Fruit fly (Drosophila melanogaster) whole organism, embryonic: Measurements from ENCODE around the gene CG34307.

ENCODE experiments used
- Adf1 ChIP-seq: fragments of 200-800 bp; sonication (Bioruptor generic); IDR thresholded peaks from 2 replicates; pipeline ENCODE4 v1.3.6; 2022; ENCODE audit warnings: missing biosample characterization, missing genetic modification characterization
- B-H1 ChIP-seq: fragments of 200-800 bp; sonication (Bioruptor generic); IDR thresholded peaks from 3 replicates; pipeline ENCODE4 v1.3.6; 2022; ENCODE audit warnings: missing biosample characterization, missing genetic modification characterization
- Bgb ChIP-seq: fragments of 200-800 bp; sonication (Bioruptor generic); IDR thresholded peaks from 2 replicates; pipeline ENCODE4 v1.3.6; 2022; ENCODE audit warnings: missing biosample characterization, missing genetic modification characterization; ENCODE audit not compliant: partially characterized antibody
- Blimp-1 ChIP-seq: fragments of 200-800 bp; sonication (Bioruptor generic); optimal IDR thresholded peaks from 3 replicates; lab custom pipeline; 2018; ENCODE audit warnings: missing biosample characterization, missing genetic modification characterization, mild to moderate bottlenecking, moderate library complexity, missing genetic modification reagents
- CG10321 ChIP-seq: fragments of 200-800 bp; sonication (Bioruptor generic); IDR thresholded peaks from 2 replicates; pipeline ENCODE4 v1.3.6; 2022; ENCODE audit warnings: missing biosample characterization, missing genetic modification characterization
- CG10462 ChIP-seq: fragments of 200-800 bp; sonication (Bioruptor generic); optimal IDR thresholded peaks from 2 replicates; lab custom pipeline; 2016; ENCODE audit warnings: missing biosample characterization, missing genetic modification characterization
- CG12299 ChIP-seq: fragments of 200-800 bp; sonication (Bioruptor generic); optimal IDR thresholded peaks from 2 replicates; lab custom pipeline; 2018; ENCODE audit warnings: missing biosample characterization, mild to moderate bottlenecking, missing genetic modification characterization
- CG12659 ChIP-seq: fragments of 200-800 bp; sonication (Bioruptor generic); optimal IDR thresholded peaks from 3 replicates; lab custom pipeline; 2017; ENCODE audit warnings: mild to moderate bottlenecking, missing biosample characterization, missing genetic modification reagents, missing genetic modification characterization
- CG13123 ChIP-seq: fragments of 200-800 bp; sonication (Bioruptor generic); optimal IDR thresholded peaks from 2 replicates; lab custom pipeline; 2016; ENCODE audit warnings: missing biosample characterization, missing genetic modification characterization
- CG13424 ChIP-seq: fragments of 200-800 bp; sonication (Bioruptor generic); optimal IDR thresholded peaks from 2 replicates; lab custom pipeline; 2019; ENCODE audit warnings: missing biosample characterization, mild to moderate bottlenecking, missing genetic modification characterization, moderate library complexity
- CG1529 ChIP-seq: fragments of 200-800 bp; sonication (Bioruptor generic); optimal IDR thresholded peaks from 3 replicates; lab custom pipeline; 2018; ENCODE audit warnings: missing biosample characterization, missing genetic modification characterization
- CG15696 ChIP-seq: fragments of 200-800 bp; sonication (Bioruptor generic); optimal IDR thresholded peaks from 2 replicates; lab custom pipeline; 2019; ENCODE audit warnings: missing biosample characterization, mild to moderate bottlenecking, missing genetic modification characterization, moderate library complexity
- CG1602 ChIP-seq: fragments of 200-800 bp; sonication (Bioruptor generic); optimal IDR thresholded peaks from 3 replicates; lab custom pipeline; 2016; ENCODE audit warnings: missing biosample characterization, missing genetic modification characterization
- CG1603 ChIP-seq: fragments of 200-800 bp; sonication (Bioruptor generic); optimal IDR thresholded peaks from 2 replicates; lab custom pipeline; 2019; ENCODE audit warnings: missing biosample characterization, mild to moderate bottlenecking, missing genetic modification characterization, moderate library complexity
- CG1647 ChIP-seq: fragments of 200-800 bp; sonication (Bioruptor generic); optimal IDR thresholded peaks from 3 replicates; lab custom pipeline; 2016; ENCODE audit warnings: missing biosample characterization, missing genetic modification characterization
- CG16815 ChIP-seq: fragments of 200-800 bp; sonication (Bioruptor generic); optimal IDR thresholded peaks from 3 replicates; lab custom pipeline; 2017; ENCODE audit warnings: missing biosample characterization, mild to moderate bottlenecking, missing genetic modification characterization
- CG2875 ChIP-seq: fragments of 200-800 bp; sonication (Bioruptor generic); optimal IDR thresholded peaks from 2 replicates; lab custom pipeline; 2017; ENCODE audit warnings: missing biosample characterization, mild to moderate bottlenecking, missing genetic modification characterization, missing genetic modification reagents
- CG4360 ChIP-seq: fragments of 200-800 bp; sonication (Bioruptor generic); IDR thresholded peaks from 2 replicates; pipeline ENCODE4 v1.3.6; 2022; ENCODE audit warnings: missing biosample characterization, missing genetic modification characterization
- CG4730 ChIP-seq: fragments of 200-800 bp; sonication (Bioruptor generic); IDR thresholded peaks from 2 replicates; pipeline ENCODE4 v1.3.6; 2022; ENCODE audit warnings: missing biosample characterization, missing genetic modification characterization
- CG5953 ChIP-seq: fragments of 200-800 bp; sonication (Bioruptor generic); IDR thresholded peaks from 2 replicates; pipeline ENCODE4 v1.3.6; 2022; ENCODE audit warnings: missing biosample characterization, missing genetic modification characterization
- CG6272 ChIP-seq: fragments of 200-800 bp; sonication (Bioruptor generic); IDR thresholded peaks from 2 replicates; pipeline ENCODE4 v1.3.6; 2022; ENCODE audit warnings: missing biosample characterization, missing genetic modification characterization
- CG7745 ChIP-seq: fragments of 200-800 bp; sonication (Bioruptor generic); optimal IDR thresholded peaks from 2 replicates; lab custom pipeline; 2018; ENCODE audit warnings: missing biosample characterization, mild to moderate bottlenecking, missing genetic modification characterization, moderate library complexity
- CG7963 ChIP-seq: fragments of 200-800 bp; sonication (Bioruptor generic); IDR thresholded peaks from 3 replicates; pipeline ENCODE4 v1.3.6; 2022; ENCODE audit warnings: missing biosample characterization, missing genetic modification characterization; ENCODE audit not compliant: partially characterized antibody
- CG8944 ChIP-seq: fragments of 200-800 bp; sonication (Bioruptor generic); optimal IDR thresholded peaks from 3 replicates; lab custom pipeline; 2016; ENCODE audit warnings: missing biosample characterization, missing genetic modification characterization
- CG9437 ChIP-seq: fragments of 200-800 bp; sonication (Bioruptor generic); optimal IDR thresholded peaks from 2 replicates; lab custom pipeline; 2018; ENCODE audit warnings: missing biosample characterization, mild to moderate bottlenecking, missing genetic modification characterization
- Doc2 ChIP-seq: fragments of 200-800 bp; sonication (Bioruptor generic); IDR thresholded peaks from 2 replicates; pipeline ENCODE4 v1.3.6; 2022; ENCODE audit warnings: missing biosample characterization, missing genetic modification characterization
- Dp ChIP-seq: fragments of 200-800 bp; sonication (Bioruptor generic); optimal IDR thresholded peaks from 2 replicates; lab custom pipeline; 2018; ENCODE audit warnings: missing biosample characterization, mild to moderate bottlenecking, missing genetic modification characterization, moderate library complexity
- E2f2 ChIP-seq: fragments of 200-800 bp; sonication (Bioruptor generic); IDR thresholded peaks from 2 replicates; pipeline ENCODE4 v1.3.6; 2022; ENCODE audit warnings: missing biosample characterization, missing genetic modification characterization
- Elba2 ChIP-seq: fragments of 200-800 bp; sonication (Bioruptor generic); optimal IDR thresholded peaks from 3 replicates; lab custom pipeline; 2016; ENCODE audit warnings: missing biosample characterization, missing genetic modification characterization
- H2.0 ChIP-seq: fragments of 200-800 bp; sonication (Bioruptor generic); IDR thresholded peaks from 2 replicates; pipeline ENCODE4 v1.3.6; 2022; ENCODE audit warnings: missing biosample characterization, missing genetic modification characterization
- Med ChIP-seq: fragments of 200-800 bp; sonication (Bioruptor generic); peaks from one replicate; lab custom pipeline; 2016; ENCODE audit warnings: missing biosample characterization, missing genetic modification characterization, mild to moderate bottlenecking, inconsistent platforms, moderate library complexity
- Mrtf ChIP-seq: fragments of 200-800 bp; sonication (Bioruptor generic); IDR thresholded peaks from 3 replicates; pipeline ENCODE4 v1.3.6; 2022; ENCODE audit warnings: missing biosample characterization, missing genetic modification characterization
- NC2β ChIP-seq: fragments of 200-800 bp; sonication (Bioruptor generic); optimal IDR thresholded peaks from 2 replicates; lab custom pipeline; 2016; ENCODE audit warnings: missing biosample characterization, missing genetic modification characterization
- NK7.1 ChIP-seq: fragments of 200-800 bp; sonication (Bioruptor generic); optimal IDR thresholded peaks from 3 replicates; lab custom pipeline; 2016; ENCODE audit warnings: missing biosample characterization, missing genetic modification characterization
- Nf-YA ChIP-seq: fragments of 200-800 bp; sonication (Bioruptor generic); IDR thresholded peaks from 2 replicates; pipeline ENCODE4 v1.3.6; 2022; ENCODE audit warnings: missing biosample characterization, missing genetic modification characterization
- Oli ChIP-seq: fragments of 200-800 bp; sonication (Bioruptor generic); optimal IDR thresholded peaks from 2 replicates; lab custom pipeline; 2018; ENCODE audit warnings: missing biosample characterization, mild to moderate bottlenecking, missing genetic modification characterization, moderate library complexity
- Six4 ChIP-seq: fragments of 200-800 bp; sonication (Bioruptor generic); optimal IDR thresholded peaks from 2 replicates; lab custom pipeline; 2016; ENCODE audit warnings: missing biosample characterization, missing genetic modification characterization
- ara ChIP-seq: fragments of 200-800 bp; sonication (Bioruptor generic); IDR thresholded peaks from 2 replicates; pipeline ENCODE4 v1.3.6; 2022; ENCODE audit warnings: missing biosample characterization, missing genetic modification characterization
- btn ChIP-seq: fragments of 200-800 bp; sonication (Bioruptor generic); optimal IDR thresholded peaks from 2 replicates; lab custom pipeline; 2016; ENCODE audit warnings: missing biosample characterization, missing genetic modification characterization
- chinmo ChIP-seq: fragments of 200-800 bp; sonication (Bioruptor generic); IDR thresholded peaks from 4 replicates; pipeline ENCODE4 v1.3.6; 2022; ENCODE audit warnings: missing biosample characterization, missing genetic modification characterization; ENCODE audit not compliant: partially characterized antibody
- chn ChIP-seq: fragments of 200-800 bp; sonication (Bioruptor generic); optimal IDR thresholded peaks from 2 replicates; lab custom pipeline; 2016; ENCODE audit warnings: missing biosample characterization, missing genetic modification characterization
- crol ChIP-seq: fragments of 200-800 bp; sonication (Bioruptor generic); IDR thresholded peaks from 2 replicates; pipeline ENCODE4 v1.3.6; 2022; ENCODE audit warnings: missing biosample characterization, missing genetic modification characterization
- gro ChIP-seq: fragments of 200-800 bp; sonication (Bioruptor generic); optimal IDR thresholded peaks from 2 replicates; lab custom pipeline; 2016; ENCODE audit warnings: missing biosample characterization, missing genetic modification characterization
- hbn ChIP-seq: fragments of 200-800 bp; sonication (Bioruptor generic); IDR thresholded peaks from 2 replicates; pipeline ENCODE4 v1.3.6; 2022; ENCODE audit warnings: missing biosample characterization, missing genetic modification characterization; ENCODE audit not compliant: partially characterized antibody
- ken ChIP-seq: fragments of 200-800 bp; sonication (Bioruptor generic); IDR thresholded peaks from 3 replicates; pipeline ENCODE4 v1.3.6; 2022; ENCODE audit warnings: missing biosample characterization, missing genetic modification characterization
- pum ChIP-seq: fragments of 200-800 bp; sonication (Bioruptor generic); optimal IDR thresholded peaks from 2 replicates; lab custom pipeline; 2016; ENCODE audit warnings: missing biosample characterization, missing genetic modification characterization
- shn ChIP-seq: fragments of 200-800 bp; sonication (Bioruptor generic); optimal IDR thresholded peaks from 3 replicates; lab custom pipeline; 2016; ENCODE audit warnings: missing biosample characterization, missing genetic modification characterization
- sisA ChIP-seq: fragments of 200-800 bp; sonication (Bioruptor generic); IDR thresholded peaks from 2 replicates; pipeline ENCODE4 v1.3.6; 2022; ENCODE audit warnings: missing biosample characterization, missing genetic modification characterization
- sqz ChIP-seq: fragments of 200-800 bp; sonication (Bioruptor generic); optimal IDR thresholded peaks from 3 replicates; lab custom pipeline; 2018; ENCODE audit warnings: missing biosample characterization, mild to moderate bottlenecking, missing genetic modification characterization
- sr ChIP-seq: fragments of 200-800 bp; sonication (Bioruptor generic); IDR thresholded peaks from 3 replicates; pipeline ENCODE4 v1.3.6; 2022; ENCODE audit warnings: missing biosample characterization, missing genetic modification characterization
- ttk ChIP-seq: fragments of 200-800 bp; sonication (Bioruptor generic); IDR thresholded peaks from 2 replicates; pipeline ENCODE4 v2.1.2; 2022; ENCODE audit warnings: missing biosample characterization, missing genetic modification characterization
- twi ChIP-seq: fragments of 200-800 bp; optimal IDR thresholded peaks from 2 replicates; lab custom pipeline; 2019; ENCODE audit warnings: missing biosample characterization, mild to moderate bottlenecking, missing genetic modification characterization, moderate library complexity
- vvl ChIP-seq: fragments of 200-800 bp; sonication (Bioruptor generic); IDR thresholded peaks from 2 replicates; pipeline ENCODE4 v1.3.6; 2022; ENCODE audit warnings: missing biosample characterization, missing genetic modification characterization
- zfh1 ChIP-seq: fragments of 200-800 bp; sonication (Bioruptor generic); IDR thresholded peaks from 3 replicates; pipeline ENCODE4 v1.3.6; 2022; ENCODE audit warnings: missing biosample characterization, missing genetic modification characterization

The CG34307 gene

dm6 chr3R:11869675-11870074, 27.7 kb upstream of the CG34307 start (continued):
- TF ChIP-seq Bgb (no peak), zfh1 (GFP tag; lab: Robert Waterston, UW) (peak; percentile 62; the same call in 2 of the 3 replicates), hbn (GFP tag; lab: Robert Waterston, UW) (no peak), H2.0 (no peak), ttk (GFP tag; lab: Robert Waterston, UW) (peak; percentile 37; the same call in 1 of the 2 replicates), CG1647 (GFP tag; lab: Kevin White, UChicago) (no peak), CG16815 (no peak), CG5953 (GFP tag; lab: Robert Waterston, UW) (no peak; the same call in 1 of the 2 replicates), CG13424 (tag; lab: Kevin White, UChicago) (no peak), CG10462 (GFP tag; lab: Kevin White, UChicago) (no peak), Elba2 (GFP tag; lab: Kevin White, UChicago) (no peak), crol (GFP tag; lab: Robert Waterston, UW) (no peak), CG13123 (GFP tag; lab: Kevin White, UChicago) (no peak), Doc2 (no peak), ken (GFP tag; lab: Robert Waterston, UW) (no peak), Mrtf (GFP tag; lab: Robert Waterston, UW) (no peak), pum (GFP tag; lab: Kevin White, UChicago) (no peak), CG8944 (no peak), CG12659 (GFP tag; lab: Kevin White, UChicago) (no peak), CG12299 (no peak), twi (tag; lab: Kevin White, UChicago) (no peak), E2f2 (GFP tag; lab: Robert Waterston, UW) (no peak), sisA (GFP tag; lab: Robert Waterston, UW) (peak; percentile 71), CG15696 (no peak), CG4730 (GFP tag; lab: Robert Waterston, UW) (no peak), NC2β (GFP tag; lab: Kevin White, UChicago) (no peak), gro (GFP tag; lab: Kevin White, UChicago) (no peak), CG9437 (GFP tag; lab: Kevin White, UChicago) (no peak), CG2875 (GFP tag; lab: Kevin White, UChicago) (no peak), ara (GFP tag; lab: Robert Waterston, UW) (no peak), Dp (no peak), CG10321 (GFP tag; lab: Robert Waterston, UW) (no peak), chn (GFP tag; lab: Kevin White, UChicago) (no peak), CG6272 (GFP tag; lab: Robert Waterston, UW) (no peak), CG7963 (GFP tag; lab: Robert Waterston, UW) (no peak), CG1602 (GFP tag; lab: Kevin White, UChicago) (no peak), Six4 (GFP tag; lab: Kevin White, UChicago) (no peak), Blimp-1 (GFP tag; lab: Kevin White, UChicago) (no peak), Nf-YA (GFP tag; lab: Robert Waterston, UW) (no peak)

dm6 chr3R:11870135-11870534, 27.2 kb upstream of the CG34307 start:
- TF ChIP-seq NK7.1 (GFP tag; lab: Kevin White, UChicago) (no peak), Oli (tag; lab: Kevin White, UChicago) (no peak), CG1529 (no peak), sqz (GFP tag; lab: Kevin White, UChicago) (peak; percentile 18), shn (GFP tag; lab: Kevin White, UChicago) (no peak), CG7745 (tag; lab: Kevin White, UChicago) (no peak), Med (peak; percentile 5), sr (GFP tag; lab: Robert Waterston, UW) (no peak), CG1603 (tag; lab: Kevin White, UChicago) (no peak), B-H1 (GFP tag; lab: Robert Waterston, UW) (0 out of 3 replicates have a peak, but pooled peaks have one; percentile 4), chinmo (GFP tag; lab: Robert Waterston, UW) (0 out of 4 replicates have a peak, but pooled peaks have one; percentile 47), CG4360 (GFP tag; lab: Robert Waterston, UW) (peak; percentile 60), Adf1 (peak; percentile 50), btn (GFP tag; lab: Kevin White, UChicago) (no peak), vvl (GFP tag; lab: Robert Waterston, UW) (0 out of 2 replicates have a peak, but pooled peaks have one; percentile 74)
